Worm (Caenorhabditis elegans): Measurements from ENCODE around the gene tofu-2.

The tofu-2 gene

ce11 chrV:7036475-7036874 is 14.6 kb downstream of the tofu-2 start, which contains the start of gene twk-11:
Gene twk-11 (minus strand): TSS chrV:7036575.
- no peak for TF ChIP-seq nhr-77 (tag; optimal IDR thresholded peaks at IDR 0.05)
- TF ChIP-seq fos-1 (tag; optimal IDR thresholded peaks at IDR 0.05): no peak
- TF ChIP-seq R02D3.7 (tag; optimal IDR thresholded peaks at IDR 0.05): no peak
- no peak for TF ChIP-seq mdl-1 (tag; optimal IDR thresholded peaks at IDR 0.05)
- no peak for TF ChIP-seq nhr-11 (tag; optimal IDR thresholded peaks at IDR 0.05)
- no peak for TF ChIP-seq nhr-43 (tag; optimal IDR thresholded peaks at IDR 0.05; ENCODE audit: poor library complexity, severe bottlenecking)
- TF ChIP-seq fkh-2 (tag; optimal IDR thresholded peaks at IDR 0.05): no peak
- TF ChIP-seq skn-1 (tag; optimal IDR thresholded peaks at IDR 0.05): no peak
- no peak for TF ChIP-seq daf-12 (tag; optimal IDR thresholded peaks at IDR 0.05)
- TF ChIP-seq eor-1 (tag; optimal IDR thresholded peaks at IDR 0.05): no peak
- TF ChIP-seq sea-2 (GFP tag; optimal IDR thresholded peaks at IDR 0.05): no peak
- TF ChIP-seq snpc-4 (tag; optimal IDR thresholded peaks at IDR 0.05): no peak
- no peak for TF ChIP-seq nhr-25 (tag; optimal IDR thresholded peaks at IDR 0.05)
- no peak for TF ChIP-seq elt-1 (tag; optimal IDR thresholded peaks at IDR 0.05)
- no peak for TF ChIP-seq ceh-9 (tag; optimal IDR thresholded peaks at IDR 0.05)
- TF ChIP-seq ztf-4 (tag; optimal IDR thresholded peaks at IDR 0.05): no peak
- TF ChIP-seq ZK546.5 (tag; optimal IDR thresholded peaks at IDR 0.05): no peak
- TF ChIP-seq ama-1 (optimal IDR thresholded peaks at IDR 0.05): no peak

ce11 chrV:7027055-7027454 is 24.0 kb downstream of the tofu-2 start, which contains the start of gene F20A1.6:
Gene F20A1.6 (minus strand): TSS chrV:7027155.
- TF ChIP-seq snpc-4 (tag; optimal IDR thresholded peaks at IDR 0.05) (no peak), fos-1 (tag; optimal IDR thresholded peaks at IDR 0.05) (no peak), ZK546.5 (tag; optimal IDR thresholded peaks at IDR 0.05) (no peak), jun-1 (tag; optimal IDR thresholded peaks at IDR 0.05) (no peak), lin-39 (tag; optimal IDR thresholded peaks at IDR 0.05) (no peak), nhr-12 (tag; optimal IDR thresholded peaks at IDR 0.05) (no peak), aly-2 (tag; optimal IDR thresholded peaks at IDR 0.05) (no peak), ztf-4 (tag; optimal IDR thresholded peaks at IDR 0.05) (no peak), R02D3.7 (tag; optimal IDR thresholded peaks at IDR 0.05) (no peak), ceh-82 (tag; optimal IDR thresholded peaks at IDR 0.05) (no peak), nhr-237 (tag; optimal IDR thresholded peaks at IDR 0.05) (no peak), skn-1 (tag; optimal IDR thresholded peaks at IDR 0.05) (no peak), ceh-16 (tag; optimal IDR thresholded peaks at IDR 0.05) (no peak), lsy-12 (tag; optimal IDR thresholded peaks at IDR 0.05) (no peak), lin-15B (tag; optimal IDR thresholded peaks at IDR 0.05) (no peak), ceh-28 (tag; optimal IDR thresholded peaks at IDR 0.05) (no peak)

ce11 chrV:7022981-7023380 is 28.1 kb downstream of the tofu-2 start:
- TF ChIP-seq lsy-12 (tag; optimal IDR thresholded peaks at IDR 0.05) (no peak), nhr-76 (tag; optimal IDR thresholded peaks at IDR 0.05) (no peak)

- TF ChIP-seq nfya-1 (tag; optimal IDR thresholded peaks at IDR 0.05; ENCODE audit: insufficient read depth): no peak
- TF ChIP-seq ztf-4 (tag; optimal IDR thresholded peaks at IDR 0.05): no peak
- TF ChIP-seq tbx-2 (tag; optimal IDR thresholded peaks at IDR 0.05): no peak
- TF ChIP-seq nhr-23 (tag; optimal IDR thresholded peaks at IDR 0.05): no peak
- no peak for TF ChIP-seq elt-1 (tag; optimal IDR thresholded peaks at IDR 0.05)
- TF ChIP-seq mml-1 (tag; optimal IDR thresholded peaks at IDR 0.05): no peak
- TF ChIP-seq lin-15B (tag; optimal IDR thresholded peaks at IDR 0.05): no peak
- no peak for TF ChIP-seq skn-1 (tag; optimal IDR thresholded peaks at IDR 0.05)
- no peak for TF ChIP-seq R02D3.7 (tag; optimal IDR thresholded peaks at IDR 0.05)
- no peak for TF ChIP-seq fkh-2 (tag; optimal IDR thresholded peaks at IDR 0.05)
Measured at ce11 chrV:7021772-7022171, 29.3 kb downstream of the tofu-2 start, which contains the start of gene F20A1.4. Gene F20A1.4 (minus strand): TSS chrV:7021872.

DNA sequence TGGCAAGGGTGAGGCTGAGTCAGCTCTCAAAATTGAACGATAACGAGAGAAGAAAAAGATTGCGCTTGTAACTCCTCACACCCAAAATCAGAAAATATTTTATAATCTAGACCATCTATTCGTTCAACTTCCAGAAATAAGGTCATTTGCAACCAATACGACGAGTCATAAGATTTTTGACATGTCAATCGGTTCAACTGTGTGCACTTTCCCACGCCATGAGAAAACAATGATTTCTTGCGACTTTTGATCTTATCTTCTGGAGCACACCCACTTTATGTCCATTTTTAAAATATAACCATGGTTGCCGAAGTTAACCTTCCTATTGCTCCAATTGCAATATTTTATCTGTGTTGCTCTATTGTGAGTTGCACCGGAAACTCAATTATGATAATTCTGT is 34.0 kb downstream of the tofu-2 start, which contains the start of gene srsx-32:
Gene srsx-32, plus strand, starts transcription at position 301 of the 400 bp plus-strand sequence.
- TF ChIP-seq fkh-10 (GFP tag; optimal IDR thresholded peaks at IDR 0.05) (no peak), mdl-1 (tag; optimal IDR thresholded peaks at IDR 0.05) (no peak)

ce11 chrV:7015872-7016271 is 35.2 kb downstream of the tofu-2 start, which contains the start of gene C33G8.13:
Gene C33G8.13 (minus strand): TSS chrV:7015972.
- no peak for TF ChIP-seq fkh-2 (tag; optimal IDR thresholded peaks at IDR 0.05)
- TF ChIP-seq aly-2 (tag; optimal IDR thresholded peaks at IDR 0.05): no peak
- no peak for TF ChIP-seq skn-1 (tag; optimal IDR thresholded peaks at IDR 0.05)
- no peak for TF ChIP-seq tbx-2 (tag; optimal IDR thresholded peaks at IDR 0.05)
- TF ChIP-seq zag-1 (tag; optimal IDR thresholded peaks at IDR 0.05): no peak
- TF ChIP-seq elt-1 (tag; optimal IDR thresholded peaks at IDR 0.05): no peak
- no peak for TF ChIP-seq egl-27 (tag; optimal IDR thresholded peaks at IDR 0.05)
- TF ChIP-seq jun-1 (tag; optimal IDR thresholded peaks at IDR 0.05): no peak
- no peak for TF ChIP-seq R02D3.7 (tag; optimal IDR thresholded peaks at IDR 0.05)
- TF ChIP-seq lin-39 (tag; optimal IDR thresholded peaks at IDR 0.05): no peak
- no peak for TF ChIP-seq nhr-76 (tag; optimal IDR thresholded peaks at IDR 0.05)
- TF ChIP-seq nhr-43 (tag; optimal IDR thresholded peaks at IDR 0.05; ENCODE audit: poor library complexity, severe bottlenecking): no peak
